Worm (Caenorhabditis elegans): ENCODE measurements around the gene F47B10.5.

- TF ChIP-seq nhr-11 (tag; optimal IDR thresholded peaks at IDR 0.05) (no peak), zag-1 (tag; optimal IDR thresholded peaks at IDR 0.05) (no peak), daf-12 (tag; optimal IDR thresholded peaks at IDR 0.05) (no peak), nhr-77 (tag; optimal IDR thresholded peaks at IDR 0.05) (no peak), skn-1 (tag; optimal IDR thresholded peaks at IDR 0.05) (no peak), ama-1 (optimal IDR thresholded peaks at IDR 0.05) (no peak), egl-5 (tag; optimal IDR thresholded peaks at IDR 0.05) (no peak), elt-1 (tag; optimal IDR thresholded peaks at IDR 0.05) (no peak), R02D3.7 (tag; optimal IDR thresholded peaks at IDR 0.05) (no peak), eor-1 (tag; optimal IDR thresholded peaks at IDR 0.05) (no peak), ceh-82 (tag; optimal IDR thresholded peaks at IDR 0.05) (no peak), nhr-76 (tag; optimal IDR thresholded peaks at IDR 0.05) (no peak), elt-3 (tag; optimal IDR thresholded peaks at IDR 0.05) (no peak), unc-62 (GFP tag; optimal IDR thresholded peaks at IDR 0.05) (no peak)
Observed at ce11 chrX:10933308-10934014, 43.1 kb upstream of the F47B10.5 start.
